Fruit fly (Drosophila melanogaster) whole organism, prepupa: ENCODE data around the gene pxb.

ENCODE experiments used
- CG10631 ChIP-seq: fragments of 200-800 bp; sonication (Bioruptor generic); optimal IDR thresholded peaks from 2 replicates; lab custom pipeline; 2016; ENCODE audit warnings: missing biosample characterization, missing genetic modification characterization
- CG10669 ChIP-seq: fragments of 200-800 bp; sonication (Bioruptor generic); optimal IDR thresholded peaks from 3 replicates; lab custom pipeline; 2018; ENCODE audit warnings: missing biosample characterization, mild to moderate bottlenecking, missing genetic modification characterization, moderate library complexity
- CG11902 ChIP-seq: fragments of 200-800 bp; sonication (Bioruptor generic); optimal IDR thresholded peaks from 3 replicates; lab custom pipeline; 2016; ENCODE audit warnings: missing biosample characterization, missing genetic modification characterization
- CG15336 ChIP-seq: fragments of 200-800 bp; sonication (Bioruptor generic); IDR thresholded peaks from 2 replicates; pipeline ENCODE4 v1.3.6; 2022; ENCODE audit warnings: missing biosample characterization, missing genetic modification characterization
- CG1621 ChIP-seq: fragments of 200-800 bp; sonication (Bioruptor generic); optimal IDR thresholded peaks from 3 replicates; lab custom pipeline; 2018; ENCODE audit warnings: missing biosample characterization, mild to moderate bottlenecking, missing genetic modification characterization
- CG16779 ChIP-seq: fragments of 200-800 bp; sonication (Bioruptor generic); optimal IDR thresholded peaks from 3 replicates; lab custom pipeline; 2017; ENCODE audit warnings: missing biosample characterization, mild to moderate bottlenecking, missing genetic modification characterization
- CG31627 ChIP-seq: fragments of 200-800 bp; sonication (Bioruptor generic); optimal IDR thresholded peaks from 3 replicates; lab custom pipeline; 2016; ENCODE audit warnings: missing biosample characterization, missing genetic modification characterization
- CG34406 ChIP-seq: fragments of 200-800 bp; sonication (Bioruptor generic); optimal IDR thresholded peaks from 3 replicates; lab custom pipeline; 2016; ENCODE audit warnings: missing biosample characterization, missing genetic modification characterization
- CG3919 ChIP-seq: fragments of 200-800 bp; sonication (Bioruptor generic); optimal IDR thresholded peaks from 3 replicates; lab custom pipeline; 2016; ENCODE audit warnings: missing biosample characterization, missing genetic modification characterization
- CG6163 ChIP-seq: fragments of 200-800 bp; sonication (Bioruptor generic); IDR thresholded peaks from 3 replicates; pipeline ENCODE4 v1.3.6; 2022; ENCODE audit warnings: missing biosample characterization, missing genetic modification characterization
- CG6792 ChIP-seq: fragments of 200-800 bp; sonication (Bioruptor generic); optimal IDR thresholded peaks from 3 replicates; lab custom pipeline; 2016; ENCODE audit warnings: missing biosample characterization, missing genetic modification characterization
- CG6808 ChIP-seq: fragments of 200-800 bp; sonication (Bioruptor generic); optimal IDR thresholded peaks from 3 replicates; lab custom pipeline; 2017; ENCODE audit warnings: missing biosample characterization, missing genetic modification characterization, mild to moderate bottlenecking, moderate library complexity, missing genetic modification reagents
- CG6854 ChIP-seq: fragments of 200-800 bp; sonication (Bioruptor generic); optimal IDR thresholded peaks from 2 replicates; lab custom pipeline; 2017; ENCODE audit warnings: missing biosample characterization, mild to moderate bottlenecking, missing genetic modification characterization
- CG7368 ChIP-seq: fragments of 200-800 bp; sonication (Bioruptor generic); optimal IDR thresholded peaks from 3 replicates; lab custom pipeline; 2016; ENCODE audit warnings: missing biosample characterization, missing genetic modification characterization
- CG8319 ChIP-seq: fragments of 200-800 bp; sonication (Bioruptor generic); optimal IDR thresholded peaks from 3 replicates; lab custom pipeline; 2016; ENCODE audit warnings: missing biosample characterization, missing genetic modification characterization
- CG8632 ChIP-seq: fragments of 200-800 bp; sonication (Bioruptor generic); optimal IDR thresholded peaks from 3 replicates; lab custom pipeline; 2016; ENCODE audit warnings: missing biosample characterization, missing genetic modification characterization
- Eip75B ChIP-seq: fragments of 200-800 bp; sonication (Bioruptor generic); optimal IDR thresholded peaks from 3 replicates; lab custom pipeline; 2016; ENCODE audit warnings: missing biosample characterization, missing genetic modification characterization
- Eip93F ChIP-seq: fragments of 200-800 bp; sonication (Bioruptor generic); optimal IDR thresholded peaks from 2 replicates; lab custom pipeline; 2016; ENCODE audit warnings: missing biosample characterization, mild to moderate bottlenecking, missing genetic modification characterization
- Ets96B ChIP-seq: fragments of 200-800 bp; optimal IDR thresholded peaks from 2 replicates; lab custom pipeline; 2019; ENCODE audit warnings: missing biosample characterization, mild to moderate bottlenecking, missing genetic modification characterization, moderate library complexity
- Gug ChIP-seq: fragments of 200-800 bp; sonication (Bioruptor generic); IDR thresholded peaks from 2 replicates; pipeline ENCODE4 v1.3.6; 2022; ENCODE audit warnings: missing biosample characterization, missing genetic modification characterization
- Hr39 ChIP-seq: fragments of 200-800 bp; sonication (Bioruptor generic); optimal IDR thresholded peaks from 2 replicates; lab custom pipeline; 2016; ENCODE audit warnings: missing biosample characterization, missing genetic modification characterization
- Lpt ChIP-seq: fragments of 200-800 bp; sonication (Bioruptor generic); optimal IDR thresholded peaks from 3 replicates; lab custom pipeline; 2016; ENCODE audit warnings: missing biosample characterization, missing genetic modification characterization
- OdsH ChIP-seq: fragments of 200-800 bp; sonication (Bioruptor generic); optimal IDR thresholded peaks from 3 replicates; lab custom pipeline; 2016; ENCODE audit warnings: missing biosample characterization, missing genetic modification characterization
- Smox ChIP-seq: fragments of 200-800 bp; sonication (Bioruptor generic); optimal IDR thresholded peaks from 3 replicates; lab custom pipeline; 2016; ENCODE audit warnings: missing biosample characterization, missing genetic modification characterization
- Sox102F ChIP-seq: fragments of 200-800 bp; sonication (Bioruptor generic); optimal IDR thresholded peaks from 2 replicates; lab custom pipeline; 2016; ENCODE audit warnings: missing biosample characterization, mild to moderate bottlenecking, missing genetic modification characterization
- Sox14 ChIP-seq: fragments of 200-800 bp; sonication (Bioruptor generic); optimal IDR thresholded peaks from 3 replicates; lab custom pipeline; 2016; ENCODE audit warnings: missing biosample characterization, missing genetic modification characterization
- achi ChIP-seq: fragments of 200-800 bp; sonication (Bioruptor generic); optimal IDR thresholded peaks from 3 replicates; lab custom pipeline; 2016; ENCODE audit warnings: missing biosample characterization, missing genetic modification characterization
- cyc ChIP-seq: fragments of 200-800 bp; sonication (Bioruptor generic); optimal IDR thresholded peaks from 3 replicates; lab custom pipeline; 2016; ENCODE audit warnings: missing biosample characterization, missing genetic modification characterization
- dsx ChIP-seq: fragments of 200-800 bp; optimal IDR thresholded peaks from 3 replicates; lab custom pipeline; 2019; ENCODE audit warnings: missing biosample characterization, mild to moderate bottlenecking, missing genetic modification characterization, moderate library complexity; ENCODE audit not compliant: poor library complexity, severe bottlenecking
- eg ChIP-seq: fragments of 200-800 bp; sonication (Bioruptor generic); IDR thresholded peaks from 3 replicates; pipeline ENCODE4 v1.3.6; 2022; ENCODE audit warnings: missing biosample characterization, missing genetic modification characterization
- fd85E ChIP-seq: fragments of 200-800 bp; sonication (Bioruptor generic); optimal IDR thresholded peaks from 3 replicates; lab custom pipeline; 2016; ENCODE audit warnings: missing biosample characterization, missing genetic modification characterization
- fkh ChIP-seq: fragments of 200-800 bp; sonication (Bioruptor generic); optimal IDR thresholded peaks from 3 replicates; lab custom pipeline; 2017; ENCODE audit warnings: missing biosample characterization, mild to moderate bottlenecking, missing genetic modification characterization, moderate library complexity
- net ChIP-seq: fragments of 200-800 bp; sonication (Bioruptor generic); optimal IDR thresholded peaks from 3 replicates; lab custom pipeline; 2016; ENCODE audit warnings: missing biosample characterization, missing genetic modification characterization
- spab ChIP-seq: fragments of 200-800 bp; sonication (Bioruptor generic); optimal IDR thresholded peaks from 2 replicates; lab custom pipeline; 2017; ENCODE audit warnings: missing biosample characterization, mild to moderate bottlenecking, missing genetic modification characterization, missing genetic modification reagents
- ss ChIP-seq, 2 experiments: fragments of 200-800 bp; sonication (Bioruptor generic); optimal IDR thresholded peaks; 2 replicates in 1 of 2; 3 replicates in 1 of 2; lab custom pipeline; 2017 to 2018; ENCODE audit warnings: mild to moderate bottlenecking in 2 of 2, missing biosample characterization in 2 of 2, missing genetic modification characterization in 2 of 2, moderate library complexity in 1 of 2
- svp ChIP-seq: fragments of 200-800 bp; sonication (Bioruptor generic); peaks from one replicate; lab custom pipeline; 2016; ENCODE audit warnings: missing biosample characterization, missing genetic modification characterization
- vri ChIP-seq: fragments of 200-800 bp; sonication (Bioruptor generic); optimal IDR thresholded peaks from 3 replicates; lab custom pipeline; 2016; ENCODE audit warnings: missing biosample characterization, mild to moderate bottlenecking, missing genetic modification characterization

Gene pxb

dm6 chr3R:15634135-15634534, 31.8 kb upstream of the pxb start (continued):
- TF ChIP-seq OdsH (GFP tag; lab: Kevin White, UChicago) (peak; percentile 66), CG6854 (GFP tag; lab: Kevin White, UChicago) (peak; percentile 8), CG31627 (GFP tag; lab: Kevin White, UChicago) (peak; percentile 68), fd85E (GFP tag; lab: Kevin White, UChicago) (no peak), Gug (GFP tag; lab: Robert Waterston, UW) (no peak), eg (no peak), Ets96B (tag; lab: Kevin White, UChicago) (peak; percentile 79), svp (GFP tag; lab: Kevin White, UChicago) (peak; percentile 91), CG6792 (peak; percentile 70), Hr39 (GFP tag; lab: Kevin White, UChicago) (peak; percentile 68), fkh (GFP tag; lab: Kevin White, UChicago) (no peak), CG11902 (GFP tag; lab: Kevin White, UChicago) (peak; percentile 54), CG8319 (peak; percentile 11), CG1621 (peak; percentile 63), Smox (GFP tag; lab: Kevin White, UChicago) (peak; percentile 71), CG6808 (GFP tag; lab: Kevin White, UChicago) (peak; percentile 55), vri (GFP tag; lab: Kevin White, UChicago) (peak; percentile 67), Sox14 (peak; percentile 76), CG10631 (GFP tag; lab: Kevin White, UChicago) (peak; percentile 76), CG10669 (GFP tag; lab: Kevin White, UChicago) (peak; percentile 67), CG6163 (GFP tag; lab: Robert Waterston, UW) (peak; percentile 71), achi (GFP tag; lab: Kevin White, UChicago) (peak; percentile 64), Eip75B (GFP tag; lab: Kevin White, UChicago) (peak; percentile 74), CG16779 (tag; lab: Kevin White, UChicago) (peak; percentile 23), CG7368 (GFP tag; lab: Kevin White, UChicago) (peak; percentile 11), CG8632 (GFP tag; lab: Kevin White, UChicago) (peak; percentile 57), CG3919 (GFP tag; lab: Kevin White, UChicago) (peak; percentile 70), dsx (peak; percentile 59), ss (GFP tag; optimal IDR thresholded peaks at IDR 0.05; lab: Kevin White, UChicago) (peak; percentile 31 to 64), CG15336 (GFP tag; lab: Robert Waterston, UW) (peak; percentile 14; the same call in 1 of the 2 replicates), CG34406 (GFP tag; lab: Kevin White, UChicago) (peak; percentile 61), Sox102F (GFP tag; lab: Kevin White, UChicago) (peak; percentile 73), spab (peak; percentile 52), cyc (peak; percentile 64), net (GFP tag; lab: Kevin White, UChicago) (peak; percentile 60), Eip93F (peak; percentile 11)

DNA sequence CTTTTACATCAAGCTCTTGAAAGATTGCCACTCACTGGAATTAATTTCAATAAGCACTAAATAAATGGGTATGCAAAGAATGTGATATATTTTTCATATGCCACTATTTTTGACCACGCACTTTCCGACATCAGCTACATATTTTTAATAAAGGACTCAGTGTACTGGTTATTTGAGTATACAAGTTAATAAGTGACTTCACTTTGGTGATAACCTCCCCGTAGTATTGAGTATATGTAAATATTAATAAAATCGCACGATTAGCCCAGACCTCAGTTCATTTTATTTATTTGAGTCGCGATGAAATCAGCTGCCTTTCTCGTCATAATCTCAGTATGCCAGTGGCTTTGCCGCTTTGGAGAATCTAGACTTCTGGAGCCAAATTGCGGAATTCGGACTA, 30.8 kb upstream of the pxb start, which contains the start of gene CG43335:
Gene CG43335, plus strand, starts transcription at position 301 of the 400 bp plus-strand sequence.
- peak; percentile 14 for TF ChIP-seq svp (GFP tag; lab: Kevin White, UChicago)
- no peak for TF ChIP-seq net (GFP tag; lab: Kevin White, UChicago)

dm6 chr3R:15636868-15637267, 29.1 kb upstream of the pxb start, which contains the start of gene CG43336:
Gene CG43336, plus strand, starts transcription at chr3R:15637168.
- no peak for TF ChIP-seq CG11902 (GFP tag; lab: Kevin White, UChicago)
- TF ChIP-seq Lpt (GFP tag; lab: Kevin White, UChicago): no peak
- TF ChIP-seq Hr39 (GFP tag; lab: Kevin White, UChicago): no peak
- no peak for TF ChIP-seq CG6163 (GFP tag; lab: Robert Waterston, UW)
- TF ChIP-seq CG8319: no peak
- TF ChIP-seq Eip93F: no peak
